Worm (Caenorhabditis elegans): ENCODE data around the gene C24H10.4.

The C24H10.4 gene

DNA sequence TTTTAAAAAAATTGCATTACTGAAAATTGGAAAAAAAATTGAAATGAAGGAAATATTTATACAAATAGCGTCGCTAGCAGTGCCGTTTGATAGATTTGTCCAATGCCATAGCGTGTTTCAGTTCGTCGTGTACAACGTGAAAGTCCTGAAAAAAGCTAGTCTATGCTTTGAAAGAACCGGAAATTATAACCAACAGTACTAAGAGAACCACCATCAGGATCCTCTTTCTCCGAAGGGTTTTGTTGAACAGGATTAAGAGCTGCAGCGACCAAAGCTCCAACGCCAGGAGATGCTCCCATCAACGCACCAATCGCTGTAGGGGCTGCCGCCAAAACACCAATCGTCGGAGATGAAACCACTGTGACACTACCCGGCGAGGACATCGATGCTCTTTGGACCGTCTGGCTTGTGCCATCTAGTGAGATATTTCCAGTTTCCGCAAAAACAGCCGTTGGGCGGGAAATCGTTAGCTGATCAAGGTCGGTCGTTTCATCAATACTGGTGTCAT lies 47.2 kb upstream of the C24H10.4 start (continued):
- no peak for TF ChIP-seq nfya-1 (tag; optimal IDR thresholded peaks at IDR 0.05; ENCODE audit: borderline replicate concordance, insufficient read depth)
- TF ChIP-seq let-607 (tag; optimal IDR thresholded peaks at IDR 0.05): peak in 1 of 2 experiments; percentile 49
- no peak for TF ChIP-seq lsl-1 (GFP tag; optimal IDR thresholded peaks at IDR 0.05)
- peak; percentile 8; the same call in 1 of the 2 replicates for TF ChIP-seq egl-44 (GFP tag; IDR thresholded peaks at IDR 0.05)
- TF ChIP-seq madf-10 (tag; optimal IDR thresholded peaks at IDR 0.05): peak; percentile 30
- peak; percentile 65 for TF ChIP-seq fkh-3 (tag; optimal IDR thresholded peaks at IDR 0.05)
- TF ChIP-seq nfyb-1 (GFP tag; IDR thresholded peaks at IDR 0.05): peak; percentile 80; the same call in 1 of the 2 replicates
- TF ChIP-seq ZK185.1 (tag; optimal IDR thresholded peaks at IDR 0.05; ENCODE audit: poor library complexity, severe bottlenecking): peak; percentile 25
- TF ChIP-seq somi-1 (GFP tag; optimal IDR thresholded peaks at IDR 0.05): no peak
- no peak for TF ChIP-seq ceh-40 (GFP tag; IDR thresholded peaks at IDR 0.05)
- no peak for TF ChIP-seq snpc-1.3 (tag; optimal IDR thresholded peaks at IDR 0.05; ENCODE audit: insufficient read depth)
- 0 out of 2 replicates have a peak, but pooled peaks have one; percentile 5 for TF ChIP-seq ceh-58 (GFP tag; IDR thresholded peaks at IDR 0.05)
- peak; percentile 37; the same call in 1 of the 2 replicates for TF ChIP-seq ceh-100 (GFP tag; IDR thresholded peaks at IDR 0.05)
- peak; percentile 95 for TF ChIP-seq repo-1 (tag; optimal IDR thresholded peaks at IDR 0.05)
- TF ChIP-seq C06A6.2 (GFP tag; conservative IDR thresholded peaks at IDR 0.05): 0 out of 2 replicates have a peak, but pooled peaks have one; percentile 22
- TF ChIP-seq ztf-18 (tag; optimal IDR thresholded peaks at IDR 0.05): no peak
- 0 out of 2 replicates have a peak, but pooled peaks have one; percentile 13 for TF ChIP-seq B0019.2 (GFP tag; conservative IDR thresholded peaks at IDR 0.05)
- peak; percentile 41 for TF ChIP-seq nhr-80 (tag; optimal IDR thresholded peaks at IDR 0.05)
- peak; percentile 93; the same call in 1 of the 2 replicates for TF ChIP-seq Y56A3A.18 (GFP tag; IDR thresholded peaks at IDR 0.05)
- no peak for TF ChIP-seq lsy-27 (tag; optimal IDR thresholded peaks at IDR 0.05; ENCODE audit: borderline replicate concordance, insufficient read depth)
- no peak for TF ChIP-seq K12H6.12 (tag; optimal IDR thresholded peaks at IDR 0.05)
- TF ChIP-seq cebp-1 (GFP tag; IDR thresholded peaks at IDR 0.05): no peak
- TF ChIP-seq cebp-1 (tag; optimal IDR thresholded peaks at IDR 0.05): peak; percentile 72
- no peak for TF ChIP-seq hlh-26 (GFP tag; conservative IDR thresholded peaks at IDR 0.05)
- no peak for TF ChIP-seq rpc-1 (optimal IDR thresholded peaks at IDR 0.05)
- no peak for TF ChIP-seq rpc-1 (tag; optimal IDR thresholded peaks at IDR 0.05)
- peak; percentile 62 for TF ChIP-seq mcd-1 (GFP tag; IDR thresholded peaks at IDR 0.05)
- TF ChIP-seq dox-1 (GFP tag; IDR thresholded peaks at IDR 0.05): peak; percentile 27; the same call in 1 of the 2 replicates
- TF ChIP-seq hmg-1.2 (GFP tag; IDR thresholded peaks at IDR 0.05): peak; percentile 40; the same call in 1 of the 2 replicates
- TF ChIP-seq mel-28 (tag; optimal IDR thresholded peaks at IDR 0.05; ENCODE audit: borderline replicate concordance): peak; percentile 29
- TF ChIP-seq zfh-2 (GFP tag; conservative IDR thresholded peaks at IDR 0.05): peak; percentile 68
- TF ChIP-seq ceh-79 (tag; optimal IDR thresholded peaks at IDR 0.05): peak; percentile 13
- TF ChIP-seq snpc-3.4 (tag; optimal IDR thresholded peaks at IDR 0.05): no peak
- peak; percentile 19; the same call in 1 of the 2 replicates for TF ChIP-seq madf-6 (GFP tag; IDR thresholded peaks at IDR 0.05)
- 0 out of 2 replicates have a peak, but pooled peaks have one; percentile 6 for TF ChIP-seq Y95B8A.8 (GFP tag; IDR thresholded peaks at IDR 0.05)
- peak; percentile 83 for TF ChIP-seq ets-4 (GFP tag; optimal IDR thresholded peaks at IDR 0.05)
- TF ChIP-seq ztf-22 (GFP tag; optimal IDR thresholded peaks at IDR 0.05): peak; percentile 54
- TF ChIP-seq B0035.1 (tag; optimal IDR thresholded peaks at IDR 0.05): no peak

ce11 chrX:5105703-5106102 lies 46.6 kb upstream of the C24H10.4 start:
- no peak for TF ChIP-seq snpc-4 (GFP tag; optimal IDR thresholded peaks at IDR 0.05)
- TF ChIP-seq snpc-4 (tag; optimal IDR thresholded peaks at IDR 0.05): no peak
- TF ChIP-seq rpc-1 (optimal IDR thresholded peaks at IDR 0.05): no peak
- TF ChIP-seq rpc-1 (tag; optimal IDR thresholded peaks at IDR 0.05): no peak
- TF ChIP-seq zfh-2 (GFP tag; conservative IDR thresholded peaks at IDR 0.05): peak; percentile 43; the same call in 1 of the 2 replicates
- 0 out of 2 replicates have a peak, but pooled peaks have one; percentile 23 for TF ChIP-seq egl-44 (GFP tag; IDR thresholded peaks at IDR 0.05)
- TF ChIP-seq rec-8 (tag; optimal IDR thresholded peaks at IDR 0.05): no peak
- TF ChIP-seq Y95B8A.8 (GFP tag; IDR thresholded peaks at IDR 0.05): 0 out of 2 replicates have a peak, but pooled peaks have one; percentile 10
- TF ChIP-seq Y79H2A.3 (GFP tag; conservative IDR thresholded peaks at IDR 0.05): no peak
- no peak for TF ChIP-seq F39B2.1 (GFP tag; IDR thresholded peaks at IDR 0.05)
- TF ChIP-seq ZK185.1 (tag; optimal IDR thresholded peaks at IDR 0.05; ENCODE audit: poor library complexity, severe bottlenecking): peak; percentile 62
- TF ChIP-seq lsy-27 (tag; optimal IDR thresholded peaks at IDR 0.05; ENCODE audit: borderline replicate concordance, insufficient read depth): no peak
- TF ChIP-seq C17E4.6 (GFP tag; IDR thresholded peaks at IDR 0.05): no peak
- peak; percentile 73 for TF ChIP-seq nhr-90 (tag; optimal IDR thresholded peaks at IDR 0.05)
- no peak for TF ChIP-seq nfyb-1 (GFP tag; IDR thresholded peaks at IDR 0.05)
- TF ChIP-seq F49E8.2 (tag; optimal IDR thresholded peaks at IDR 0.05; ENCODE audit: insufficient read depth): no peak

Data from whole organism, young adult.